Worm (Caenorhabditis elegans): Measurements from ENCODE around the gene R03G8.6.

R03G8.6 gene

DNA sequence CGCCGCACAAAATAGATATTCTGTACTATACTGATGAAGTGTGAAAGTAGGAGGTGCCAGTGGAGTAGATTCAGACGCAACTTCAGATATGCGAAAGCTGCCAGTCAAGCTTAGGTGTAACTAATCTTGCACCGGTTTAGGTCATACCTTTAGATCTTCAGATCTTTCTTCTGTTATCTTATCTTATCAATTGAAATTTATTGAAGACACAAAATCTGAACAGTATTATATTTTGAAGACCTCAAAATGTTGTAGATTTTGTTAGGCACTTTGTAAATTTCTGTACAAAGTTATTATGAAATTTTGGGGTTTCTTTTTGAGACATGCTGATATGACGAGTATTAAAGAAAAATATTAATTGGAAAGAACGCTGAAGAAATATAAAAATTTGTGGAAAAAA lies 12.4 kb upstream of the R03G8.6 start:
- no peak for TF ChIP-seq ztf-11 (tag; optimal IDR thresholded peaks at IDR 0.05)
- no peak for TF ChIP-seq ZK546.5 (tag; optimal IDR thresholded peaks at IDR 0.05)
- TF ChIP-seq R02D3.7 (tag; optimal IDR thresholded peaks at IDR 0.05), result no peak
- no peak for TF ChIP-seq unc-39 (tag; optimal IDR thresholded peaks at IDR 0.05)
- no peak for TF ChIP-seq gmeb-1 (tag; optimal IDR thresholded peaks at IDR 0.05)
- no peak for TF ChIP-seq elt-3 (tag; optimal IDR thresholded peaks at IDR 0.05)
- TF ChIP-seq ztf-4 (tag; optimal IDR thresholded peaks at IDR 0.05), result no peak
- no peak for TF ChIP-seq unc-62 (GFP tag; optimal IDR thresholded peaks at IDR 0.05)
- TF ChIP-seq nhr-10 (tag; optimal IDR thresholded peaks at IDR 0.05), result no peak
- no peak for TF ChIP-seq aly-2 (tag; optimal IDR thresholded peaks at IDR 0.05)
- TF ChIP-seq crh-2 (tag; optimal IDR thresholded peaks at IDR 0.05), result no peak
- TF ChIP-seq nhr-129 (tag; optimal IDR thresholded peaks at IDR 0.05), result no peak
- no peak for TF ChIP-seq nhr-12 (tag; optimal IDR thresholded peaks at IDR 0.05)
- no peak for TF ChIP-seq ceh-16 (tag; optimal IDR thresholded peaks at IDR 0.05)

DNA sequence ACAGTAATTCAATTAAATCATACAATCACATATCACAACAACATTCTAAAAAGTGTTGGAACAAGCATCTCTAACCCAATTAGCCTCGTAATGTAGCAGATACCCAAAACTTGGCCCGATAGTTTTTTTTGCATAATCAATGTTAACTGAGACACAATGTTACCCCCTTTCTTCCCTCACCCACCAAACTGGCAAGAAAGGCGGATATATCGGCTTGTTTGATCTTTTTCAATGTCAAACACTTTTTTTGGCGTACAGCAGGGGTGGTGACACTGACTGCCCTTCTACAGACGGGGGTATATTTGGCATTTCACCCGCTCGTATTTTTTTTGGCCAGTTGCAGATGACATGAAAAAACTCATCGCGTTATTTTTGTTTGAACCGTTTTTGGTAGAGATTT lies 9.7 kb upstream of the R03G8.6 start:
- no peak for TF ChIP-seq nhr-129 (tag; optimal IDR thresholded peaks at IDR 0.05)
- no peak for TF ChIP-seq egl-27 (tag; optimal IDR thresholded peaks at IDR 0.05)
- no peak for TF ChIP-seq lsy-2 (tag; optimal IDR thresholded peaks at IDR 0.05)
- no peak for TF ChIP-seq snpc-4 (tag; optimal IDR thresholded peaks at IDR 0.05)
- no peak for TF ChIP-seq nhr-12 (tag; optimal IDR thresholded peaks at IDR 0.05)
- no peak for TF ChIP-seq nhr-21 (tag; optimal IDR thresholded peaks at IDR 0.05)
- no peak for TF ChIP-seq alr-1 (tag; optimal IDR thresholded peaks at IDR 0.05)
- TF ChIP-seq crh-2 (tag; optimal IDR thresholded peaks at IDR 0.05), result no peak

DNA sequence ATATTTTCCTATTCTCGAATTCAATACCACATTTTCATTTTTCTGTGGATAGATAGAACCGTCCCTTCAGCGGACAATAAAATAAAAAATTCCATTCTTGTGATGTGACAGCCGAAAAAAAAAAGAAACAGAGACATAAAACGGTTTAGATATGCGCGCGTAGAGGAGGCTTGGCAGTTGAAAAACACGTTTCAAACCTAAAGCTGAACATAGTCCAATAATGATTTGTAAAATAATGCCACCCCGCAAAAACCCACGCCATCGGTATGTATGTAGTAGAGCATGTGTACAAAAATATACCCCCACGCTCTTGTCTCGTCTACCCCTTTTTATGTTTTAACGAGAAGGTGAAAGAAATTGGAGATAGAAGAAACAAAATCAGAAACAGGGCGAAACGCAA lies 8.4 kb upstream of the R03G8.6 start:
- no peak for TF ChIP-seq lin-11 (tag; optimal IDR thresholded peaks at IDR 0.05)
- TF ChIP-seq ama-1 (optimal IDR thresholded peaks at IDR 0.05), result peak; percentile 36
- peak; percentile 47 for TF ChIP-seq ztf-4 (tag; optimal IDR thresholded peaks at IDR 0.05)
- no peak for TF ChIP-seq ztf-1 (GFP tag; conservative IDR thresholded peaks at IDR 0.05)
- no peak for TF ChIP-seq nhr-21 (tag; optimal IDR thresholded peaks at IDR 0.05)
- TF ChIP-seq crh-2 (tag; optimal IDR thresholded peaks at IDR 0.05), result peak; percentile 38
- no peak for TF ChIP-seq mdl-1 (tag; optimal IDR thresholded peaks at IDR 0.05)
- TF ChIP-seq elt-3 (tag; optimal IDR thresholded peaks at IDR 0.05), result no peak

DNA sequence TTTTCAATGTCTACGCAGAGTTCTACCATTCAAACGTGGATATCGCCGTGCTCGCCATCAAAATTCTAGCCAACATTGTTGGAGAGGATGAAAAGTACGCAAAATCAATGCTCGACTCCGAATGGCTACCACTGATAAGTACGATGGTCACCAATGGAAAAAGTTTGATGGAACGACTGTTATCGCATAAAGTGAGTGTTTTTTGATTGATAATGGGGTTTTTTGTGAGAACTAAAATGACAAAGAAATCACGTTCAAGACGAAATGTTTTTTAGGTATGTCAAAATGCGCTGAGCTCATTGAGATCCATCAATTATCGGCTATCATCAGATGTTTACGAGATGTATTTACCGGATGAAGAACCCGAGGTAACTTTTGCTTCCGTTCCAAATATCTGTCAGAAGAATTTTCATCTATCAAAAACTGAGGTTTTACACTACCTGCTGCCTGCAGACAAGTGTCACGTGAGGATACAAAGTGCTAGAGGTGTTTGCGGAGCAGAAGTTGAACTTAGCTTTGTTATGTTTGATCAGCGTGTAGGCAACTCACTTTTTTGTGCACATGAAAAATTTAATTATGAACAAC lies 6.0 kb upstream of the R03G8.6 start:
- TF ChIP-seq peb-1 (tag; optimal IDR thresholded peaks at IDR 0.05) (no peak), nhr-11 (tag; optimal IDR thresholded peaks at IDR 0.05) (no peak), lsy-2 (tag; optimal IDR thresholded peaks at IDR 0.05) (peak in 1 of 2 experiments; percentile 43), nhr-21 (tag; optimal IDR thresholded peaks at IDR 0.05) (no peak), ama-1 (optimal IDR thresholded peaks at IDR 0.05) (no peak), ztf-1 (GFP tag; conservative IDR thresholded peaks at IDR 0.05) (no peak), nhr-25 (tag; optimal IDR thresholded peaks at IDR 0.05) (no peak), gmeb-1 (tag; optimal IDR thresholded peaks at IDR 0.05) (no peak), unc-39 (tag; optimal IDR thresholded peaks at IDR 0.05) (no peak), nhr-237 (tag; optimal IDR thresholded peaks at IDR 0.05) (no peak), elt-1 (tag; optimal IDR thresholded peaks at IDR 0.05) (no peak), aly-2 (tag; optimal IDR thresholded peaks at IDR 0.05) (no peak), alr-1 (tag; optimal IDR thresholded peaks at IDR 0.05) (no peak), Y55F3AM.14 (GFP tag; optimal IDR thresholded peaks at IDR 0.05) (no peak), ztf-11 (tag; optimal IDR thresholded peaks at IDR 0.05) (no peak), fos-1 (tag; optimal IDR thresholded peaks at IDR 0.05) (peak; percentile 25), sma-9 (GFP tag; optimal IDR thresholded peaks at IDR 0.05) (peak; percentile 7), sma-9 (tag; optimal IDR thresholded peaks at IDR 0.05) (no peak), ZK546.5 (tag; optimal IDR thresholded peaks at IDR 0.05) (no peak), unc-62 (GFP tag; optimal IDR thresholded peaks at IDR 0.05) (no peak), sem-4 (tag; optimal IDR thresholded peaks at IDR 0.05) (no peak), lin-13 (GFP tag; optimal IDR thresholded peaks at IDR 0.05) (no peak), ztf-4 (tag; optimal IDR thresholded peaks at IDR 0.05) (no peak), elt-3 (tag; optimal IDR thresholded peaks at IDR 0.05) (no peak), mab-5 (tag; optimal IDR thresholded peaks at IDR 0.05) (no peak), blmp-1 (tag; optimal IDR thresholded peaks at IDR 0.05; ENCODE audit: insufficient read depth) (no peak), dmd-4 (tag; optimal IDR thresholded peaks at IDR 0.05) (no peak), zag-1 (tag; optimal IDR thresholded peaks at IDR 0.05) (no peak), snpc-4 (tag; optimal IDR thresholded peaks at IDR 0.05) (no peak), C34F6.9 (tag; optimal IDR thresholded peaks at IDR 0.05) (no peak), crh-2 (tag; optimal IDR thresholded peaks at IDR 0.05) (peak; percentile 12), ceh-82 (tag; optimal IDR thresholded peaks at IDR 0.05) (no peak), ceh-16 (tag; optimal IDR thresholded peaks at IDR 0.05) (no peak), nhr-129 (tag; optimal IDR thresholded peaks at IDR 0.05) (peak; percentile 69)

All from whole organism, L2 larva.